Worm (Caenorhabditis elegans): ENCODE data around the gene fbxa-79.

- TF ChIP-seq nhr-237 (tag; optimal IDR thresholded peaks at IDR 0.05) (no peak), fkh-10 (GFP tag; optimal IDR thresholded peaks at IDR 0.05) (no peak), nhr-25 (tag; optimal IDR thresholded peaks at IDR 0.05; ENCODE audit: borderline replicate concordance, insufficient read depth) (no peak), cey-2 (tag; optimal IDR thresholded peaks at IDR 0.05; ENCODE audit: borderline replicate concordance, insufficient read depth) (no peak), mdl-1 (tag; optimal IDR thresholded peaks at IDR 0.05) (peak in 1 of 2 experiments; percentile 22)
Observed at ce11 chrIII:1323555-1323954, 15.5 kb upstream of the fbxa-79 start.
